Worm (Caenorhabditis elegans) whole organism, L4/young adult: Measurements from ENCODE around the gene srh-139.

ENCODE experiments used
- W03F9.2 ChIP-seq: fragments of 150-350 bp; optimal IDR thresholded peaks from 2 replicates; lab custom pipeline; 2014; ENCODE audit warnings: missing biosample characterization, missing genetic modification characterization
- dao-5 ChIP-seq: sonication (generic microtip); optimal IDR thresholded peaks from 2 replicates; lab custom pipeline; 2016; ENCODE audit warnings: missing genotype, missing genetic modification characterization, moderate library complexity, missing compliant biosample characterization
- him-1 ChIP-seq: sonication (generic microtip); optimal IDR thresholded peaks from 2 replicates; lab custom pipeline; 2016; ENCODE audit warnings: missing genotype, missing genetic modification reagents, missing genetic modification characterization, missing compliant biosample characterization

- TF ChIP-seq him-1 (tag; lab: Kevin White, UChicago) (no peak), dao-5 (tag; lab: Kevin White, UChicago) (no peak), W03F9.2 (tag; lab: Kevin White, UChicago) (no peak)
Measured at ce11 chrV:16488172-16488571, 4.4 kb downstream of the srh-139 start, which contains the start of gene sqst-4.
